Worm (Caenorhabditis elegans): ENCODE results near the gene D1054.18.

DNA sequence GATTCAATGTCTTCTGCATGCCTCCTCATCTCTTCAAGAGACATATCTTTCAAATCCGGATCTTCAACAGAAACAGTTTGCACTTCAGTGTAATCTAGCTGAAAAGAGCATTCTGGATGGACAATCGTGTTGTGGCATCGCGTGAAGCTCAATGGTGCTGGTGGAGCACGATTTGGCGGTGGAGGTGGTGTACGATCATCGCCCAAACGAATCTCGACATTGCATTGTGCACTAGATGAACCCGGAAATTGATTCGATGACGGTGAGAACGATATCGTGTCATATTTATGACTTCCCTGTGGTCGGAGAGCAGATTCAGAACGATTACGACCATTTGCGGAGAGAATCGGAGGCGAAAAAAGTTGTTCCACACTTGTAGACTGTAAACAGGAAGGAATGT is 27.8 kb downstream of the D1054.18 start:
- TF ChIP-seq dao-5 (tag; optimal IDR thresholded peaks at IDR 0.05) (no peak), him-1 (tag; optimal IDR thresholded peaks at IDR 0.05) (no peak), W03F9.2 (tag; optimal IDR thresholded peaks at IDR 0.05) (no peak)
